Worm (Caenorhabditis elegans): ENCODE measurements around the gene C55B6.5.

The C55B6.5 gene

ce11 chrX:7244756-7245155 is 39.7 kb upstream of the C55B6.5 start (continued):
- TF ChIP-seq zip-11 (GFP tag; IDR thresholded peaks at IDR 0.05), result no peak
- no peak for TF ChIP-seq D1046.2 (GFP tag; IDR thresholded peaks at IDR 0.05)
- no peak for TF ChIP-seq daf-19 (GFP tag; conservative IDR thresholded peaks at IDR 0.05)
- no peak for TF ChIP-seq gei-8 (GFP tag; optimal IDR thresholded peaks at IDR 0.05)
- no peak for TF ChIP-seq ztf-7 (tag; optimal IDR thresholded peaks at IDR 0.05)
- TF ChIP-seq nhr-41 (GFP tag; IDR thresholded peaks at IDR 0.05), result no peak
- TF ChIP-seq ceh-28 (tag; optimal IDR thresholded peaks at IDR 0.05), result no peak
- peak; percentile 75 for TF ChIP-seq nhr-48 (tag; optimal IDR thresholded peaks at IDR 0.05)
- no peak for TF ChIP-seq snpc-1.2 (GFP tag; IDR thresholded peaks at IDR 0.05)
- no peak for TF ChIP-seq ceh-82 (tag; optimal IDR thresholded peaks at IDR 0.05)
- TF ChIP-seq nhr-28 (tag; optimal IDR thresholded peaks at IDR 0.05), result peak; percentile 86
- TF ChIP-seq nhr-6 (tag; optimal IDR thresholded peaks at IDR 0.05), result peak; percentile 36
- no peak for TF ChIP-seq ces-1 (GFP tag; optimal IDR thresholded peaks at IDR 0.05)
- no peak for TF ChIP-seq ceh-44 (GFP tag; IDR thresholded peaks at IDR 0.05)
- 0 out of 2 replicates have a peak, but pooled peaks have one; percentile 17 for TF ChIP-seq hmg-1.1 (GFP tag; IDR thresholded peaks at IDR 0.05)
- no peak for TF ChIP-seq lim-7 (GFP tag; IDR thresholded peaks at IDR 0.05)

ce11 chrX:7242878-7243277 is 37.8 kb upstream of the C55B6.5 start, which contains the start of gene F46H5.7:
F46H5.7 (minus strand) TSS chrX:7242983.
- TF ChIP-seq spr-3 (GFP tag; optimal IDR thresholded peaks at IDR 0.05), result no peak
- TF ChIP-seq nhr-48 (tag; optimal IDR thresholded peaks at IDR 0.05), result peak; percentile 12
- TF ChIP-seq zfp-2 (tag; optimal IDR thresholded peaks at IDR 0.05), result no peak
- no peak for TF ChIP-seq ceh-28 (tag; optimal IDR thresholded peaks at IDR 0.05)
- no peak for TF ChIP-seq dve-1 (tag; optimal IDR thresholded peaks at IDR 0.05; ENCODE audit: insufficient read depth)
- TF ChIP-seq mep-1 (tag; optimal IDR thresholded peaks at IDR 0.05), result no peak
- no peak for TF ChIP-seq F37D6.2 (tag; optimal IDR thresholded peaks at IDR 0.05)
- no peak for TF ChIP-seq egl-43 (GFP tag; IDR thresholded peaks at IDR 0.05)
- TF ChIP-seq pqm-1 (tag; optimal IDR thresholded peaks at IDR 0.05), result peak; percentile 50
- no peak for TF ChIP-seq zfp-3 (GFP tag; conservative IDR thresholded peaks at IDR 0.05)
- no peak for TF ChIP-seq vab-7 (GFP tag; IDR thresholded peaks at IDR 0.05)
- TF ChIP-seq daf-8 (GFP tag; IDR thresholded peaks at IDR 0.05), result no peak
- TF ChIP-seq unc-39 (tag; optimal IDR thresholded peaks at IDR 0.05), result no peak
- no peak for TF ChIP-seq snpc-4 (tag; optimal IDR thresholded peaks at IDR 0.05)
- TF ChIP-seq T26A8.4 (GFP tag; IDR thresholded peaks at IDR 0.05), result no peak
- TF ChIP-seq sdz-12 (GFP tag; optimal IDR thresholded peaks at IDR 0.05), result no peak
- no peak for TF ChIP-seq lin-15B (tag; optimal IDR thresholded peaks at IDR 0.05)
- TF ChIP-seq ces-1 (GFP tag; optimal IDR thresholded peaks at IDR 0.05), result no peak
- TF ChIP-seq F26F4.8 (GFP tag; conservative IDR thresholded peaks at IDR 0.05), result no peak
- TF ChIP-seq nhr-41 (GFP tag; IDR thresholded peaks at IDR 0.05), result no peak; the same call in 1 of the 2 replicates
- no peak for TF ChIP-seq madf-9 (GFP tag; conservative IDR thresholded peaks at IDR 0.05)
- no peak for TF ChIP-seq aha-1 (tag)
- no peak for TF ChIP-seq php-3 (GFP tag; IDR thresholded peaks at IDR 0.05)
- TF ChIP-seq zag-1 (tag; optimal IDR thresholded peaks at IDR 0.05), result no peak
- TF ChIP-seq Y48G9A.11 (GFP tag; IDR thresholded peaks at IDR 0.05), result no peak
- TF ChIP-seq ceh-32 (tag; optimal IDR thresholded peaks at IDR 0.05; ENCODE audit: poor library complexity), result no peak
- TF ChIP-seq ZK546.5 (tag; optimal IDR thresholded peaks at IDR 0.05), result no peak
- no peak for TF ChIP-seq lir-3 (tag; optimal IDR thresholded peaks at IDR 0.05)
- no peak for TF ChIP-seq nhr-6 (tag; optimal IDR thresholded peaks at IDR 0.05)
- TF ChIP-seq set-16 (GFP tag; IDR thresholded peaks at IDR 0.05), result peak; percentile 77
- no peak for TF ChIP-seq daf-16 (GFP tag; optimal IDR thresholded peaks at IDR 0.05)
- TF ChIP-seq daf-16 (tag; optimal IDR thresholded peaks at IDR 0.05), result peak; percentile 36
- TF ChIP-seq R02D3.7 (tag; optimal IDR thresholded peaks at IDR 0.05), result no peak
- TF ChIP-seq nhr-25 (tag; optimal IDR thresholded peaks at IDR 0.05; ENCODE audit: borderline replicate concordance, insufficient read depth), result peak; percentile 31
- no peak for TF ChIP-seq saeg-2 (GFP tag; IDR thresholded peaks at IDR 0.05)
- TF ChIP-seq mdt-29 (GFP tag; IDR thresholded peaks at IDR 0.05), result peak; percentile 33; the same call in 1 of the 2 replicates
- TF ChIP-seq hlh-11 (tag; optimal IDR thresholded peaks at IDR 0.05), result peak; percentile 50
- no peak for TF ChIP-seq nhr-77 (tag; optimal IDR thresholded peaks at IDR 0.05)
- TF ChIP-seq nhr-76 (tag; optimal IDR thresholded peaks at IDR 0.05), result no peak
- no peak for TF ChIP-seq madf-5 (GFP tag; IDR thresholded peaks at IDR 0.05)
- TF ChIP-seq ztf-7 (tag; optimal IDR thresholded peaks at IDR 0.05), result no peak
